Fruit fly (Drosophila melanogaster): Measurements from ENCODE around the gene CG5676.

Gene CG5676

DNA sequence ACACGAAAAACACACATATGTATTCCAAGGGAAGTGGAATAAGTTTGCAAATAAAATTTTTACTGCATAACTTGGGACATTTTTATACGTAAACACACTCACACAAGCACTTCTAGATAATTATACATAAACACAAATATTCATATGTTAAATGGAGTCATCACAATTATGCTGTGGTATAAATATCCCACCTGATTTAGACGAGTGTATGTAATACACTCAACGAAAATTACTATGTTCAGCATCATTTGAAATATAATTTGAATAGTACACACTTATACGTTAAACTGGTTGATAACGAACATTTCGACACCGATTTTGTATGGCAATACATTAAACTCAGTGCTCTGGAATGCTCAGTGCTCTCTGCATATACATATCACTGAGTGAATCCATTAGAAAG lies 24.6 kb downstream of the CG5676 start:
- no peak for TF ChIP-seq insv (optimal IDR thresholded peaks at IDR 0.05)

DNA sequence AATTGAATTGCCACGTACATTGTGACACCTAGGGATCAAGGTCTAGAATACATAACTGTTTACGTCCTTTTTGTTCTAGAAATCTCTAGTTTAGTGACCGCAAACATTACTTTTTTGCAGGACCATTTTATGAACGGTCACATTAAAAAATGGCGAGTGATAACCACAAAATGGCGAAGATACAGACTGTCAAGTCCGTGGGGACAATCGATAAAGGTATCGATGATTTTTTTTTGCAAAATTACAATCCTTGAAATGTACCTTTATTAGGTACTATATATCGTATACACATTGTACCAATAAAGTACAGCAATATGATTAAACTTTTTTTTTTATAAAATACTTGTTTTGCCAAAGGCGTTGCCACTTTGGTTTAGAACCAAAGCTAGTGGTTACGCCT lies 25.2 kb downstream of the CG5676 start:
- TF ChIP-seq Sin3A (optimal IDR thresholded peaks at IDR 0.05), result no peak
- TF ChIP-seq Myc (optimal IDR thresholded peaks at IDR 0.05), result no peak

DNA sequence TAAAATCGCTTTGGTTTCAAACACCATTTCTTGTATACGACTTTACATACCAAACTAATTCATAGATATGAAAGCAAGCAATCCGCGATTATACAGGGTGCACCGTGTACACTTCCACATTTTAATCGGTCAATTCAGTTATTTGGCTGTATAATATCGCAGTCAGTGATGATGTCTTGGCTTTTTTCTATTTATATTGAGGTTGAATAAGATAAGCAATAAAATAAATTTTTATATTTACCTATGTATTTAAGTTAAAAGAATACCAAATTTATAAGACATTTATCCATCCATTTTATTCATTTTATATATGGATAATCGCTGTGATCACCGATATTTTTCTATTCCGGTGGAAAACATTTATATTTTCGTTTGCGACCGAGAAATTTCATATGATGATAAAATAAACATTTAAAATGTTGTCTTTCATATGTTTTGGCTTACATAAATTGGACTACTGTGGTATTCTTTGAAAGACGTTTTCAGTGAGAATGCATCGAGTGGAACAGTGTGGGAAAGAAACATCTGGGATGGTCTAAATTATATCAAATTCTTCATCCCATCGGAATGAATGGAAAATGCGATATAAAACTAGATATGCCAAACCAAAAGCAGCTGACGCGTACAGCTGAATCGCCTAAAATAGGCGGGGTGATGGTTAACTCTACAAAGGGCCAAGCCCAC lies 28.8 kb downstream of the CG5676 start, which contains the start of gene CG5708:
Gene CG5708, minus strand, starts transcription at position 85 of the 684 bp plus-strand sequence.
- TF ChIP-seq insv (optimal IDR thresholded peaks at IDR 0.05), result no peak

DNA sequence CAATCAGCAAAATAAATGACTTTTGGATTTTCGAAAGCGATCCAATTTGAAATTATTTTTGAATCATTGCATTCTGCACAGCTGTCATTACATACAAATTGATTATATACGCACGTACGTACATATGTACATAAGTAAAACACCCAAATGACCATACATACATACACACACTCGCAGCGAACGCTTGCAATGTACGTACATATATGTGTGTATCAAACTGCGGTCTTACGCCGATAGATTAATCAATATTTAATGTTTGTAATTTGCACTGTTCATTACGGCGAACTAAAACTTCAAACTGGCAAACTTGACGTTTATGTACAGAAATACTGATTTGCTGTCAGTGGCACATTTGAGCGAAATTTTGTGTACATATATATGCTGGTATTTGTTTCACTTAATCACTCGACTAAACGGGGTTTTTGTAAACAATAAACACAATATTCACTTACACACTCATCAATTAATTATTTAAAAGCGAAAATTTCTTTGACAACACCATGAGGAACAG lies 29.4 kb downstream of the CG5676 start:
- TF ChIP-seq h (optimal IDR thresholded peaks at IDR 0.05) (no peak), ttk (optimal IDR thresholded peaks at IDR 0.05) (no peak), psq (optimal IDR thresholded peaks at IDR 0.05) (no peak), Myc (optimal IDR thresholded peaks at IDR 0.05) (no peak), insv (optimal IDR thresholded peaks at IDR 0.05) (no peak), Sin3A (optimal IDR thresholded peaks at IDR 0.05) (no peak)

DNA sequence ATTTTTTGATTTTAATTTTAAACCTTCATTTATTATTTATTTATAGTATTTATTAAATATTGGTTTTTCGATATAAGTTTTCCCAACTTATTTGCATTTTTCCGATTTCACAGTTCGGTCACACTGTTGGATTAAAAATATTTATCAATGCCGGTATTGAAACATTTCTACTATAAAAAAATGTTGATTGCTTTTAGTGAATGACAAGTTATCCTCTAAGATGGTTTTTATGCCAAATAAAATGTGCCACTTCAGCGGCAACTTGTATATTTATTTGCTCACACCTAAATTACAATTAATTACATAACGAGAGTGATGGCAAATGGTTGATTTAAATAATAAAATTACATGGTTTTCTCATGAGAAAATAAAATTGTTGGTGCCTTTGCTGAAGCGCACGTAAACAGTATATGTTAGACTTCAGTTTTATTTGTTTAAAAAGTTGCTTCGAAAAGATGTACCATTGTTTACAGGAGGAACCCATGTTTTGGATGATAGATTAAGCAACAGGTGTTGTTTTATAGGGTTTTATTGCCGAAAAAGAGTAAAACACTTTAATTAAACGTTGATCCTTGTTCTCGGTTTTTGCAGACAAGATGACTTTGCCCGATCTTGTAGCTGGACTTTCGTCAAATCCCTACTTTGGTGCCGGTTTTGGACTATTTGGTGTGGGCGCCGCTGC lies 33.0 kb downstream of the CG5676 start, which contains the start of gene Bcs1:
Gene Bcs1, plus strand, starts transcription at position 108 of the 682 bp plus-strand sequence.
- TF ChIP-seq insv (optimal IDR thresholded peaks at IDR 0.05), result no peak

DNA sequence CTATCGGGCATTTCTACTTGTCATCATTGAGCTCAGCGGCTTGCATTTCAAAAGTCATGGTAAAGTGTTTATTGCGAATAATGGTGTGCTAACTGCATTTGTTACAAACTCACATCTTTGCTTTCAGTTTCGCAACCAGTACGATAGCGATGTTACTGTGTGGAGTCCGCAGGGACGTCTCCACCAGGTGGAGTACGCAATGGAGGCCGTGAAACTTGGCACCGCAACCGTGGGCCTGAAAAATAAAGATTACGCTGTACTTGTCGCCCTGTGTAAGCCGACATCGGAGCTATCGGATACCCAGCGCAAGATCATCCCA lies 34.3 kb downstream of the CG5676 start:
- TF ChIP-seq ttk (optimal IDR thresholded peaks at IDR 0.05) (no peak), insv (optimal IDR thresholded peaks at IDR 0.05) (no peak), h (optimal IDR thresholded peaks at IDR 0.05) (no peak), psq (optimal IDR thresholded peaks at IDR 0.05) (no peak), Myc (optimal IDR thresholded peaks at IDR 0.05) (no peak), Sin3A (optimal IDR thresholded peaks at IDR 0.05) (no peak)

DNA sequence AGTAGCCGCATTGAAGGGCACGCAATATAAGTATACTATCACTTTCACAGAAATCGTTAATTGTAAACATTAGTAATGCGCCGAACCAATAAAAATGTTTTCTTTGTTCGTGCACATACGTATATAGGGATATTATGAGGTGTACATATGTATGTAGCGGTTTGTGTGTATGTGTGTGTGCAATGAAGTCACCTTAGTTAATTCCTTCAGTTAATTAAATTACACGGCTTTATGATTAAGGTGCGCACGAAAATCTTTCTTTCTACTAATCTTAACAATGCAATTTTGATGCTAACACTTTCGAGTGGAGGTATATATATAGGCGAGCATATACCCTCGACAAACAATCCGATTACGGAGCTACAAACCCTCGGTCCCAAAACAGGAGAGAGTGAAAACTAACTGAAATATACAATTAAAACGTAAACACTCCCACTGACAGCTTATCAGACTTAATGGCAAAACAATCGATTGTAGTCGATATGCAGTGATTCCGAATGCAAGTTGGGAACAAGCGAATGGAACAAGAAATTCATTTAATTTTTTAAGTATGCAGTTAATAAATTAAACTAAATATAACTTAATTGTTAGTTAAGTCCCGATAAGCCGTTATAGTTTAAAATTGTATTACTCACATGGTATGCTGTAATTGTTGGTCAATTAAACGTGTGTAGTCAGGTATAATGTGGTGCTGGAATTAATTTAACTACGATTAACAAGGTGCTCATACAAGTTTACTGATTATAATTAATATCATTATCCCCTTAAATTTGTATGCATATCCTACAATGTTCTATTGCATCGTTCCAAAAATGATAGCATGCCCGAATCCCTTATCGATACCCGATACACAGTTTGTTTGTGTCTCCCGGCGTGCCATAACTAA lies 34.9 kb downstream of the CG5676 start, which contains the start of the genes Npc1a and Prosalpha6:
Gene Npc1a, minus strand, starts transcription at position 716 of the 886 bp plus-strand sequence.
Gene Prosalpha6, plus strand, starts transcription at position 851 of the 886 bp plus-strand sequence.
- TF ChIP-seq psq (optimal IDR thresholded peaks at IDR 0.05), result no peak
- TF ChIP-seq h (optimal IDR thresholded peaks at IDR 0.05), result no peak
- no peak for TF ChIP-seq Sin3A (optimal IDR thresholded peaks at IDR 0.05)
- no peak for TF ChIP-seq ttk (optimal IDR thresholded peaks at IDR 0.05)
- no peak for TF ChIP-seq Myc (optimal IDR thresholded peaks at IDR 0.05)
- TF ChIP-seq insv (optimal IDR thresholded peaks at IDR 0.05), result no peak

DNA sequence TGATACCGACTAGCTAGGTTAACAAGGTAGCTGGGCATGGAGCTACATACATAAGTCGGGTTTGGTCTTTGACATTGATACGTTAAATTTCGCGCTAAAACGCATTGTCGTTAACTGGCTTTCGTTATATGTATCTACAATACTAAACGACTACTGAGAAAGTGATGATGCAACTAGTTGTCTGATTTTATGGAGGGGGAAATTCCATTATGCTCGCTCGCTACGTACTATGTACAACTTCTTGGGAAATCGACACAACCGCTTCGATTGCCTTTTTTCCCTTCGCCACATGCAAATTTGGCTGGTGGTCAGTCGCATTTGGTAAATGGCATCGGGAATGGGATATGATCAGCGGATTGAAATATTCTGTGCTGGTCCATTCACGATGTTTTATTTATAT lies 35.7 kb downstream of the CG5676 start:
- TF ChIP-seq psq (optimal IDR thresholded peaks at IDR 0.05), result no peak
- TF ChIP-seq insv (optimal IDR thresholded peaks at IDR 0.05), result no peak
- TF ChIP-seq ttk (optimal IDR thresholded peaks at IDR 0.05), result no peak
- TF ChIP-seq Myc (optimal IDR thresholded peaks at IDR 0.05), result no peak
- TF ChIP-seq h (optimal IDR thresholded peaks at IDR 0.05), result no peak
- no peak for TF ChIP-seq Sin3A (optimal IDR thresholded peaks at IDR 0.05)

DNA sequence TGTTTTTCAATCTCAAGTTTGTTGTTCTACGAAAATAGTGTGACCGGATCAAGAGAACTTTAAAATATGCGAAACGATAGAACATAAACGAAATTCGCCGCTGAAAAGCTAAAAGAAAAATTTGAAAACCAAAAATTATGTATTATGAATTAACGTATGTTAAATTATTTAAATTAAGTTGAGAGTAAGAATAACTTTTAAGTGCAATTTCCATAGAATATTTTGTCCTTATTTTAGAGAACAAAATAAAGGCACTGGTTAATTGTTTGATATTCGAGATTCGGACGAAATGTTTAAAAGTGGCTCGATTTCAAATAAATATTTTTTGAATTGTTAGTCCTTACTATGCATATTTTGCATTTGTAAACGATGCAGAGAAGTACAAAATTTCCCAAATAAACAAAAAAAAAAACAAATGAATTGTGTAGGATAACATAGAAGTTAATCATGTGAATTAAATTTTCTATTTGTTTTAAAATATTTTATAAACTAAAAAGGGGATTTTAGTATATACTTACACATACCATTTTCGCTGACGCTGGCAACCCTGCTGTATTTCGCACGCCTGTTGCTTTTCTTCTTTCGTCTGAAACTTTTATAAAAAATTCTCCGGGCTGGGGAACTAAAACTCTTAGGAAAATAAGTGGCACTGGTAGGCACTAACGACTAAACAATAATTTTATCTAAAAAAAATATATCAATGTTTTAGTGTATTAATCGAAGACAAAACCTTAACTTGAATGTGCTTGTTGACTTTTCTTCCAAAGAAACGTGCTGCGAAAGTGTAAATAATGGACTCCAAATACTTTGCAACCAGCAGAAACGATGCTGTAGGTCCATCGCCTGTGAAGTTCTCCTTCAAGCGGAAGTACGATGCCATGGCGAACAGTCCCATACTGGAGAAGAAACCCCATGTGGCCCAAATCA lies 44.8 kb downstream of the CG5676 start, which contains the start of the genes CG5727 and ath:
Gene CG5727, minus strand, starts transcription at position 51 of the 927 bp plus-strand sequence.
Gene ath, plus strand, starts transcription at position 513 of the 927 bp plus-strand sequence.
- no peak for TF ChIP-seq insv (optimal IDR thresholded peaks at IDR 0.05)
- TF ChIP-seq psq (optimal IDR thresholded peaks at IDR 0.05), result no peak
- no peak for TF ChIP-seq ttk (optimal IDR thresholded peaks at IDR 0.05)
- no peak for TF ChIP-seq Myc (optimal IDR thresholded peaks at IDR 0.05)

DNA sequence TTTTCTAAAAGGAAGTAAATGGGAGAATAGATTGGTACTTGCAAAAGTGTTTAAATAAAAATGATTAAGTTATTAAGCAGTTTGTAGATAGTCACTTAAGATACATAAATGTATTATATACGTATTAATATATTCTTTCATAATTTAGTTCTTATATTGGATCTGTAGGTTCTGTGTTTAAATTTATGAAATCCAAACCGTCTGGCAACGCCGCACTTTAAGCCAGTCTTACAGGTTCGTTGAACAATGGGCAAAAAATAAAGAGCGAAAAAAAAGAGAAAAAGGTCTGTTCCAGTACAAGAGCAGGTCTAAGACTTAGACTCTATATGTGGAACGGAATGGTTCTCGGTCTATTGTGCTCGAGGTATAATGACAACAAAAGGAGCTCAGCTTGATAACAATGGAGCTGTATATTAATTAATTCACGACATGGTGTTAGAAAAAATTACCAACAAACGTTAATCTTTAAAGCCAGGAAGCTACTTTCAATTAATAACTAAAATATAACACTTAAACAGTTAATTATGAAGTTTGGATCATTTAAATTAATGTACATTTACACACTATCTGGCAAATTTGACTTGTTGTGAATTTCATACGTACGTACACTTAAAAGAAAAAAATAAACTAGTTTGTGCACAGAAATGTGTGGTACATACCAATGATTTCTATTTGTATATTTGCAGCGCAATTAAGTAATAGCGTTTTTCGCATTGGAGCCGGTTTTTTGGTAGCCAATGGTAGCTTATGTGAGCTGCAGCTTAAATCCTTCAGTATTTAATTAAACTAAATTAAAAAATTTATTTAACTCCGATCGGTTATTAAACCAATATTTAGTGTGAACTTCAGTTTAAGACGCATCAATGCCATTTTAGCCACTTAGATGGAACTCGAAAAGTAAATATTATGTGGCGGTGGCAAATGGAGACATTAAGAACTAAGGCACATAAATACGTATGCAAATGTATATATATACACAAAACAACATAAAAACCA lies 46.6 kb downstream of the CG5676 start, which contains the start of gene CG5731:
Gene CG5731, minus strand, starts transcription at position 946 of the 996 bp plus-strand sequence.
- no peak for TF ChIP-seq ttk (optimal IDR thresholded peaks at IDR 0.05)
- TF ChIP-seq h (optimal IDR thresholded peaks at IDR 0.05), result no peak
- no peak for TF ChIP-seq psq (optimal IDR thresholded peaks at IDR 0.05)
